Worm (Caenorhabditis elegans): ENCODE data around the gene R08D7.7.

DNA sequence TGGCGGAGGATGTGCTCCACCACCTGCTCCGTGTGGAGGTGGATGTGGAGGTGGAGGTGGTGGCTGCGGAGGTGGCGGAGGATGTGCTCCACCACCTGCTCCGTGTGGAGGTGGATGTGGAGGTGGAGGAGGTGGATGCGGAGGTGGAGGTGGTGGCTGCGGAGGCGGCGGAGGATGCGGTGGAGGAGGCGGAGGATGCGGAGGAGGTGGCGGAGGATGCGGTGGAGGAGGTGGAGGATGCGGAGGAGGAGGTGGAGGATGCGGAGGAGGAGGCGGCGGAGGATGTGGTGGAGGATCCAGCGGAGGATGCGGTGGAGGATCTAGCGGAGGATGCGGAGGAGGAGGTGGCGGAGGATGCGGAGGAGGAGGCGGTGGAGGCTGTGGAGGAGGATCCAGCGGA, 27.4 kb upstream of the R08D7.7 start:
- TF ChIP-seq sox-4 (tag; optimal IDR thresholded peaks at IDR 0.05): no peak
- no peak for TF ChIP-seq lin-15B (tag; optimal IDR thresholded peaks at IDR 0.05)
- TF ChIP-seq egl-27 (tag; optimal IDR thresholded peaks at IDR 0.05): no peak
- no peak for TF ChIP-seq nhr-85 (tag)
- TF ChIP-seq fkh-10 (GFP tag; optimal IDR thresholded peaks at IDR 0.05): no peak
- TF ChIP-seq ama-1 (optimal IDR thresholded peaks at IDR 0.05): no peak
- TF ChIP-seq sptf-1 (tag; optimal IDR thresholded peaks at IDR 0.05): no peak
- no peak for TF ChIP-seq zag-1 (tag; optimal IDR thresholded peaks at IDR 0.05)
- TF ChIP-seq dpl-1 (GFP tag; optimal IDR thresholded peaks at IDR 0.05): no peak
